Worm (Caenorhabditis elegans): ENCODE measurements around the gene fbxa-202.

The fbxa-202 gene

ce11 chrV:6353182-6353780 lies 26.2 kb downstream of the fbxa-202 start:
- no peak for TF ChIP-seq unc-62 (GFP tag; optimal IDR thresholded peaks at IDR 0.05)

DNA sequence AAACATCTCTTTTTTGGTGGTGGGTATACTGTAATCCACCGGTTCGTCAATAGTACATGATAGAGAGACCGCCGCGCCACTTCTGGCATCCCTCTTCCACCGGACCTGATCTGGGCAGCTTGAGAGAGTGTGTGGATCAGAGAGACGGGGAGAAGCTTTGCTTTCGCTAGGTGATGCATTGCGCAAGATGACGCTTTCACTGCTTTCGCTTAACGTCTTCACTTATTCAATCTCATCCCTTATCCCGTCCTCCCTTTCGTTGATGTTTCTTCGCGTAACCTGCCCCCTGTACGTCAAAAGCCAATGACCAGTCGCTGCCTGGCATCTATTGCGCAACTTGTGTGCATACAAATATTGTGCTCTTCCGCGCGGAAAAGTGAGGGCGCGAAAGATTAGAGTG lies 27.1 kb downstream of the fbxa-202 start:
- TF ChIP-seq unc-62 (GFP tag; optimal IDR thresholded peaks at IDR 0.05): no peak

ce11 chrV:6354786-6355185 lies 27.7 kb downstream of the fbxa-202 start:
- TF ChIP-seq unc-62 (GFP tag; optimal IDR thresholded peaks at IDR 0.05): no peak

- TF ChIP-seq unc-62 (GFP tag; optimal IDR thresholded peaks at IDR 0.05): no peak
Observed at ce11 chrV:6355412-6355811, 28.3 kb downstream of the fbxa-202 start.

DNA sequence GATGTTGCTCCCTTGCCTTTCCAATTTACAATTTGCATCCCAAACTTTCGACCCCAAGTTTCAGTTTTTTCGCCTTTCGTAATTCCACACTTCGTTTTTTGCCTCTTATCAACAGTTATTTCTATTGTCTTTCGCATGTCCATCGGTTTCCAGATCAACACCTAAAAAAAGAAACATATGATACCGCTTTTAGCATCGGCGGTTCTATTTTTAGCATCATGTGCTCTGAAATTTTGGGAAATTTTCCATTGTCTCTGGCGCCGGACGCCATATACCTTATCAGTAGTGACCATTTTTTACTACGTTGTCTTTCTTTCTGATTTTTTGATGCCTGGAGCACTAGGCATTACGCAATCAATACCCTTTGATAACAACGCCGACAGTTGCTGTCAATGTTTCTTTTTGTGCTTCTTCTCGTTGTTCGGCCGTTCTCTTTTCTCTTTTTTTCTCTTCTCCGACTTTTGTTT lies 28.9 kb downstream of the fbxa-202 start, which contains the start of gene bcl-11:
bcl-11 (plus strand) TSS at position 51 of the 467 bp plus-strand sequence.
- TF ChIP-seq unc-62 (GFP tag; optimal IDR thresholded peaks at IDR 0.05): no peak

- TF ChIP-seq unc-62 (GFP tag; optimal IDR thresholded peaks at IDR 0.05): no peak
Observed at ce11 chrV:6357236-6357635, 30.2 kb downstream of the fbxa-202 start.

DNA sequence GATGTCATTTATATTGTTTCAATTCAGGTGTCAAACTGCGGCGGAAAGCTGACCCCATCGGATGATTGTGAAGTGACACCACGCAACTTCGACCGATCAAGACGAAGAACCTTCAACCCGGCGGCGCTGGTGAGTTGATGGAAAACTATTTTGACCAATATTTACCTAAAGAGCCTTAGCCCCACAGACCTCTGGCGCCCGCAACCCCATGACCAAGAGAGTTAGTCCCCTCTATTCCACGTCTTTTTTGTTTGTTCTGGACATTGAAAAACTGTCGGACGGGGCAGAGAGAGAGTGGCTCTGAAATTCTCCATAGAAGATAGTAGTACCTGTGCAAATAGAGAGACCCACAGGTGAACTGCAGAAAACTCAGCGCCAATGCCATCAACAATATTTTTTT lies 31.6 kb downstream of the fbxa-202 start:
- TF ChIP-seq unc-62 (GFP tag; optimal IDR thresholded peaks at IDR 0.05): no peak

DNA sequence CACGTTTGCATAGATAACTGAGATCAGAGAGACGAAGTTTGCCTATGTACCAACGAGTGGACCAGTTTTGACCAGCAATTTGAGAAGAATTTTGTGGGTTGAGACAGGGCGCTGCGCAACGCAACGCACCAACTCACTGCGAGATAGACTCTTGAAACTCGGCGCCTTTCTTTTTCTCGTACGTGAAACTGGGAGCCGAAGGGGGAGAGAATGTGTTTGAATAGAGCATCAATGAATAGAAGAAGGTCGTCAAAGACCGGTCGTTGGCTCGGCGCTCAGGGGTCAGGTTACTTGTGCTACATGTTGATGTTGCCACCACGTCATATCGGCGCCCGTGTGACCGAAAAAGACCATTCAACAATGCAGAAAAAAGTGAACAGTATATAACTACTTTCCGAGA lies 32.4 kb downstream of the fbxa-202 start:
- no peak for TF ChIP-seq unc-62 (GFP tag; optimal IDR thresholded peaks at IDR 0.05)

DNA sequence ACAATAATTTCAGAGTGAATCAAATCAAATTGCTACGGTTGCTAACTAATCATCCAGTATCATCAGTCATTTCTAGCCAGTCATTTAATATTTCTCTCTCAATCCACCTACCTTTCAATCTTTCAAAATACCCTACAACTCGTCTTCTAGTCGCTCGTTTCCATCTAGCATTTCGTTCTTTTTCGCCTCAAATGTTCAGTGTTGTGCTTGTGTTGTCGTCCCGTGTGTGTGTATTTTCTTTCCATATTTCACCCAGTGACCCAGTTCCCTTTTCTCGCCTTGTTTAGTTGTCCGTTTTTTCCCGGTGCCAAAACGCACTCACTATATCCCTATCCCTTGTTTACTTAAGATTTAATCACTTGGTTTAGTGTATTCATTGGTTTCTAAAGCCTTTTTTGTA lies 34.6 kb downstream of the fbxa-202 start:
- no peak for TF ChIP-seq unc-62 (GFP tag; optimal IDR thresholded peaks at IDR 0.05)

ce11 chrV:6364806-6365205 lies 37.7 kb downstream of the fbxa-202 start:
- TF ChIP-seq unc-62 (GFP tag; optimal IDR thresholded peaks at IDR 0.05): no peak

ce11 chrV:6365597-6365996 lies 38.5 kb downstream of the fbxa-202 start, which contains the start of gene cest-33:
Gene cest-33 (minus strand): TSS chrV:6365671.
- no peak for TF ChIP-seq unc-62 (GFP tag; optimal IDR thresholded peaks at IDR 0.05)

DNA sequence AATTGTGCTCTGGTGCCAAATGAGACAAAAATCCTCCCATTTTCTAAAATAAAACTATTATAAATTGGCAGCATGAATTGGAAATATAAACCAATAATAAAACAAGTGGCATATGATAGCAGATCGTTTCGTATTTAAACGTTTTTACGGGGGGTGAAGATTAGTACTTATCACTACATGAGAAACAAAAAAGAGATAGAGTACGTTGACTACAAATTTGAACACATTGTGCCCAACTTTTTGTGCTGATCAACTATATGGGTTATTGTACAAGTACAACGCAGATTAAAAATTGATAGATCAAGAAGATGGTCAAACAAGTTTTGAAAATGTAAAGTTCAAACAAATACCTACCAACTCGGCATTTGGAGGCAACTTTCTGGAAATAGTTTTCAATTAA lies 41.4 kb downstream of the fbxa-202 start:
- no peak for TF ChIP-seq unc-62 (GFP tag; optimal IDR thresholded peaks at IDR 0.05)

- TF ChIP-seq unc-62 (GFP tag; optimal IDR thresholded peaks at IDR 0.05): no peak
Observed at ce11 chrV:6374844-6375243, 47.8 kb downstream of the fbxa-202 start, which contains the start of gene F13H6.5. Gene F13H6.5 (minus strand): TSS chrV:6374944.
